Fruit fly (Drosophila melanogaster) whole organism, embryonic: Measurements from ENCODE around the gene Ptth.

Source experiments
- ATbp ChIP-seq: fragments of 200-800 bp; sonication (Bioruptor generic); optimal IDR thresholded peaks from 2 replicates; lab custom pipeline; 2017; ENCODE audit warnings: missing biosample characterization, mild to moderate bottlenecking, missing genetic modification characterization, missing genetic modification reagents
- BEAF-32 ChIP-seq: fragments of 200-800 bp; sonication (Bioruptor generic); optimal IDR thresholded peaks from 3 replicates; lab custom pipeline; 2017; ENCODE audit warnings: missing biosample characterization, missing genetic modification characterization, mild to moderate bottlenecking, moderate library complexity, missing genetic modification reagents
- CG12744 ChIP-seq: fragments of 200-800 bp; sonication (Bioruptor generic); optimal IDR thresholded peaks from 2 replicates; lab custom pipeline; 2016; ENCODE audit warnings: missing biosample characterization, missing genetic modification characterization
- CG13296 ChIP-seq: fragments of 200-800 bp; sonication (Bioruptor generic); optimal IDR thresholded peaks from 3 replicates; lab custom pipeline; 2018; ENCODE audit warnings: missing biosample characterization, mild to moderate bottlenecking, missing genetic modification characterization
- CG15514 ChIP-seq: fragments of 200-800 bp; sonication (Bioruptor generic); optimal IDR thresholded peaks from 3 replicates; lab custom pipeline; 2017; ENCODE audit warnings: missing biosample characterization, missing genetic modification characterization, mild to moderate bottlenecking, moderate library complexity, missing genetic modification reagents
- CG1647 ChIP-seq: fragments of 200-800 bp; sonication (Bioruptor generic); optimal IDR thresholded peaks from 3 replicates; lab custom pipeline; 2016; ENCODE audit warnings: missing biosample characterization, missing genetic modification characterization
- CG16779 ChIP-seq: fragments of 200-800 bp; sonication (Bioruptor generic); IDR thresholded peaks from 2 replicates; pipeline ENCODE4 v1.3.6; 2022; ENCODE audit warnings: missing biosample characterization, missing genetic modification characterization
- CG18476 ChIP-seq: fragments of 200-800 bp; sonication (Bioruptor generic); optimal IDR thresholded peaks from 2 replicates; lab custom pipeline; 2016; ENCODE audit warnings: missing biosample characterization, mild to moderate bottlenecking, missing genetic modification characterization
- CG2120 ChIP-seq: fragments of 200-800 bp; sonication (Bioruptor generic); optimal IDR thresholded peaks from 3 replicates; lab custom pipeline; 2016; ENCODE audit warnings: missing biosample characterization, missing genetic modification characterization
- CG2678 ChIP-seq: fragments of 200-800 bp; sonication (Bioruptor generic); optimal IDR thresholded peaks from 3 replicates; lab custom pipeline; 2019; ENCODE audit warnings: missing biosample characterization, mild to moderate bottlenecking, missing genetic modification characterization, moderate library complexity
- CG3838 ChIP-seq: fragments of 200-800 bp; sonication (Bioruptor generic); optimal IDR thresholded peaks from 3 replicates; lab custom pipeline; 2016; ENCODE audit warnings: missing biosample characterization, missing genetic modification characterization
- CG3847 ChIP-seq: fragments of 200-800 bp; sonication (Bioruptor generic); IDR thresholded peaks from 2 replicates; pipeline ENCODE4 v1.3.6; 2022; ENCODE audit warnings: missing biosample characterization, missing genetic modification characterization
- CG6683 ChIP-seq: fragments of 200-800 bp; sonication (Bioruptor generic); optimal IDR thresholded peaks from 2 replicates; lab custom pipeline; 2017; ENCODE audit warnings: missing biosample characterization, mild to moderate bottlenecking, missing genetic modification characterization, missing genetic modification reagents
- CG6791 ChIP-seq: fragments of 200-800 bp; sonication (Bioruptor generic); IDR thresholded peaks from 3 replicates; pipeline ENCODE4 v1.3.6; 2022; ENCODE audit warnings: missing biosample characterization, missing genetic modification characterization; ENCODE audit not compliant: partially characterized antibody
- CTCF ChIP-seq: fragments of 200-800 bp; sonication (Bioruptor generic); optimal IDR thresholded peaks from 2 replicates; lab custom pipeline; 2017; ENCODE audit warnings: missing biosample characterization, mild to moderate bottlenecking, missing genetic modification characterization, moderate library complexity
- Elba2 ChIP-seq: fragments of 200-800 bp; sonication (Bioruptor generic); optimal IDR thresholded peaks from 3 replicates; lab custom pipeline; 2016; ENCODE audit warnings: missing biosample characterization, missing genetic modification characterization
- Gug ChIP-seq: fragments of 200-800 bp; sonication (Bioruptor generic); IDR thresholded peaks from 4 replicates; pipeline ENCODE4 v1.3.6; 2022; ENCODE audit warnings: missing biosample characterization, missing genetic modification characterization
- HLH4C ChIP-seq: fragments of 200-800 bp; sonication (Bioruptor generic); IDR thresholded peaks from 3 replicates; pipeline ENCODE4 v1.3.6; 2022; ENCODE audit warnings: missing biosample characterization, missing genetic modification characterization; ENCODE audit not compliant: partially characterized antibody
- Hmx ChIP-seq: fragments of 200-800 bp; sonication (Bioruptor generic); optimal IDR thresholded peaks from 2 replicates; lab custom pipeline; 2016; ENCODE audit warnings: missing biosample characterization, missing genetic modification characterization
- Hr78 ChIP-seq, 2 experiments: fragments of 200-800 bp in 1 of 2; fragments of >200 bp in 1 of 2; sonication (Bioruptor generic) in 1 of 2; optimal IDR thresholded peaks; 2 replicates each; lab custom pipeline; 2017 to 2019; ENCODE audit warnings: missing biosample characterization in 2 of 2, missing genetic modification characterization in 2 of 2, mild to moderate bottlenecking in 1 of 2, moderate library complexity in 1 of 2
- Mad ChIP-seq: fragments of 200-800 bp; sonication (Bioruptor generic); optimal IDR thresholded peaks from 2 replicates; lab custom pipeline; 2016; ENCODE audit warnings: missing biosample characterization, missing genetic modification characterization
- Mes4 ChIP-seq: fragments of 200-800 bp; sonication (Bioruptor generic); optimal IDR thresholded peaks from 2 replicates; lab custom pipeline; 2016; ENCODE audit warnings: missing biosample characterization, missing genetic modification characterization
- NK7.1 ChIP-seq: fragments of 200-800 bp; sonication (Bioruptor generic); optimal IDR thresholded peaks from 3 replicates; lab custom pipeline; 2016; ENCODE audit warnings: missing biosample characterization, missing genetic modification characterization
- Sox100B ChIP-seq: fragments of 200-800 bp; sonication (Bioruptor generic); optimal IDR thresholded peaks from 3 replicates; lab custom pipeline; 2018; ENCODE audit warnings: missing biosample characterization, mild to moderate bottlenecking, missing genetic modification characterization
- Spps ChIP-seq: fragments of 200-800 bp; sonication (Bioruptor generic); optimal IDR thresholded peaks from 2 replicates; lab custom pipeline; 2018; ENCODE audit warnings: missing biosample characterization, mild to moderate bottlenecking, missing genetic modification characterization
- Sry-δ ChIP-seq: fragments of 200-800 bp; sonication (Bioruptor generic); optimal IDR thresholded peaks from 2 replicates; lab custom pipeline; 2016; ENCODE audit warnings: missing biosample characterization, missing genetic modification characterization
- YL-1 ChIP-seq: fragments of 200-800 bp; sonication (Bioruptor generic); optimal IDR thresholded peaks from 3 replicates; lab custom pipeline; 2017; ENCODE audit warnings: missing biosample characterization, mild to moderate bottlenecking, missing genetic modification characterization
- abd-A ChIP-seq: fragments of 200-800 bp; sonication (Bioruptor generic); optimal IDR thresholded peaks from 3 replicates; lab custom pipeline; 2019; ENCODE audit warnings: missing biosample characterization, mild to moderate bottlenecking, missing genetic modification characterization, moderate library complexity
- amos ChIP-seq: fragments of 200-800 bp; sonication (Bioruptor generic); IDR thresholded peaks from 2 replicates; pipeline ENCODE4 v1.3.6; 2022; ENCODE audit warnings: missing biosample characterization, missing genetic modification characterization; ENCODE audit not compliant: partially characterized antibody
- aop ChIP-seq: fragments of 200-800 bp; sonication (Bioruptor generic); IDR thresholded peaks from 2 replicates; pipeline ENCODE4 v1.3.6; 2022; ENCODE audit warnings: missing biosample characterization, missing genetic modification characterization
- bbx ChIP-seq: fragments of 200-800 bp; sonication (Bioruptor generic); IDR thresholded peaks from 2 replicates; pipeline ENCODE4 v1.3.6; 2022; ENCODE audit warnings: missing biosample characterization, missing genetic modification characterization; ENCODE audit not compliant: partially characterized antibody
- cad ChIP-seq: fragments of >200 bp; optimal IDR thresholded peaks from 2 replicates; lab custom pipeline; 2017; ENCODE audit warnings: missing biosample characterization, missing genetic modification characterization
- cato ChIP-seq: fragments of 200-800 bp; sonication (Bioruptor generic); optimal IDR thresholded peaks from 2 replicates; lab custom pipeline; 2016; ENCODE audit warnings: missing biosample characterization, missing genetic modification characterization, borderline replicate concordance
- chm ChIP-seq: fragments of 200-800 bp; sonication (Bioruptor generic); IDR thresholded peaks from 2 replicates; pipeline ENCODE4 v1.3.6; 2022; ENCODE audit warnings: missing biosample characterization, missing genetic modification characterization
- corto ChIP-seq: fragments of 200-800 bp; sonication (Bioruptor generic); optimal IDR thresholded peaks from 2 replicates; lab custom pipeline; 2016; ENCODE audit warnings: missing biosample characterization, mild to moderate bottlenecking, missing genetic modification characterization, moderate library complexity
- crc ChIP-seq: fragments of 200-800 bp; sonication (Bioruptor generic); optimal IDR thresholded peaks from 2 replicates; lab custom pipeline; 2016; ENCODE audit warnings: missing biosample characterization, missing genetic modification characterization
- cwo ChIP-seq: fragments of 200-800 bp; sonication (Bioruptor generic); optimal IDR thresholded peaks from 3 replicates; lab custom pipeline; 2017; ENCODE audit warnings: missing biosample characterization, missing genetic modification characterization, mild to moderate bottlenecking, moderate library complexity, missing genetic modification reagents
- danr ChIP-seq: fragments of 200-800 bp; sonication (Bioruptor generic); IDR thresholded peaks from 2 replicates; pipeline ENCODE4 v1.3.6; 2022; ENCODE audit warnings: missing biosample characterization, missing genetic modification characterization
- dpn ChIP-seq, 2 experiments: fragments of 200-800 bp; sonication (Bioruptor generic); optimal IDR thresholded peaks; 3 replicates each; lab custom pipeline; 2016; ENCODE audit warnings: missing biosample characterization in 2 of 2, missing genetic modification characterization in 2 of 2
- fu2 ChIP-seq: fragments of 200-800 bp; sonication (Bioruptor generic); optimal IDR thresholded peaks from 2 replicates; lab custom pipeline; 2016; ENCODE audit warnings: missing biosample characterization, missing genetic modification characterization
- gfzf ChIP-seq: fragments of 200-800 bp; sonication (Bioruptor generic); optimal IDR thresholded peaks from 2 replicates; lab custom pipeline; 2016; ENCODE audit warnings: missing biosample characterization, mild to moderate bottlenecking, missing genetic modification characterization, moderate library complexity
- gt ChIP-seq: fragments of 200-800 bp; sonication (Bioruptor generic); IDR thresholded peaks from 2 replicates; pipeline ENCODE4 v1.3.6; 2022; ENCODE audit warnings: missing biosample characterization, missing genetic modification characterization
- hth ChIP-seq: fragments of >200 bp; optimal IDR thresholded peaks from 2 replicates; lab custom pipeline; 2017; ENCODE audit warnings: inconsistent platforms
- lbe ChIP-seq: fragments of 200-800 bp; sonication (Bioruptor generic); optimal IDR thresholded peaks from 2 replicates; lab custom pipeline; 2016; ENCODE audit warnings: missing biosample characterization, mild to moderate bottlenecking, missing genetic modification characterization
- lola ChIP-seq, 3 experiments: fragments of >200 bp in 2 of 3; fragments of 200-800 bp in 1 of 3; sonication (Bioruptor generic) in 1 of 3; optimal IDR thresholded peaks; 2 replicates each; lab custom pipeline; 2017 to 2019; ENCODE audit warnings: missing biosample characterization in 3 of 3, missing genetic modification characterization in 3 of 3, mild to moderate bottlenecking in 1 of 3, moderate library complexity in 1 of 3
- org-1 ChIP-seq: fragments of 200-800 bp; sonication (Bioruptor generic); optimal IDR thresholded peaks from 2 replicates; lab custom pipeline; 2017; ENCODE audit warnings: missing biosample characterization, missing genetic modification characterization
- pfk ChIP-seq: fragments of 200-800 bp; sonication (Bioruptor generic); optimal IDR thresholded peaks from 2 replicates; lab custom pipeline; 2018; ENCODE audit warnings: missing biosample characterization, mild to moderate bottlenecking, missing genetic modification characterization, moderate library complexity
- schlank ChIP-seq: fragments of 200-800 bp; sonication (Bioruptor generic); optimal IDR thresholded peaks from 2 replicates; lab custom pipeline; 2018; ENCODE audit warnings: missing biosample characterization, mild to moderate bottlenecking, missing genetic modification characterization
- sd ChIP-seq: fragments of 200-800 bp; sonication (Bioruptor generic); optimal IDR thresholded peaks from 3 replicates; lab custom pipeline; 2018; ENCODE audit warnings: missing biosample characterization, mild to moderate bottlenecking, missing genetic modification characterization, moderate library complexity
- tio ChIP-seq: fragments of 200-800 bp; sonication (Bioruptor generic); optimal IDR thresholded peaks from 2 replicates; lab custom pipeline; 2017; ENCODE audit warnings: missing biosample characterization, missing genetic modification characterization, inconsistent platforms
- tup ChIP-seq: fragments of 200-800 bp; sonication (Bioruptor generic); optimal IDR thresholded peaks from 2 replicates; lab custom pipeline; 2016; ENCODE audit warnings: missing biosample characterization, mild to moderate bottlenecking, missing genetic modification characterization, moderate library complexity
- vvl ChIP-seq: fragments of 200-800 bp; sonication (Bioruptor generic); IDR thresholded peaks from 2 replicates; pipeline ENCODE4 v1.3.6; 2022; ENCODE audit warnings: missing biosample characterization, missing genetic modification characterization

The Ptth gene

DNA sequence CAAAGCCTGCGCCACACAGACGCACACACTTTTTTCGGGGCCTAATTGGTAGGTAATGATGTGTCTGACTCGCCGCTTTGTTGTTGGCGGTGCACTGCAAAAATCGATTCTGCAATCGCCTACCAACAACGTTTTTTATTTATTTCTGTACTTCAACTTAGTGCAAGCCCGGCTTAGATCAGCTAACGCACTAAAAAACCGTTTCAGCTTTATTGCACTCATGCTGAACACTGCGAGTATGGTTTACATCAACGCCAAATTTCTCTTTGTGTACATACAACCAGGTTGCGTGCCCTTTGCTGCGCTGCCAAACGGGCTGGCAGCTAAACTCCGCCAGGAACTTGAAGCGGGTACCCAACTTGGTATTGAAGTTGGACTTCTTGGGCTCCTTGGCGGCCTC is 46.5 kb downstream of the Ptth start (continued):
- TF ChIP-seq CG15514 (GFP tag; lab: Kevin White, UChicago) (no peak), abd-A (tag; lab: Kevin White, UChicago) (no peak), Gug (no peak), gfzf (GFP tag; lab: Kevin White, UChicago) (no peak), danr (GFP tag; lab: Robert Waterston, UW) (no peak), YL-1 (GFP tag; lab: Kevin White, UChicago) (no peak), bbx (GFP tag; lab: Robert Waterston, UW) (no peak), tup (GFP tag; lab: Kevin White, UChicago) (no peak), corto (GFP tag; lab: Kevin White, UChicago) (peak; percentile 84), HLH4C (GFP tag; lab: Robert Waterston, UW) (no peak), Mad (GFP tag; lab: Kevin White, UChicago) (no peak), Mes4 (peak; percentile 46), org-1 (GFP tag; lab: Kevin White, UChicago) (peak; percentile 17), CG16779 (GFP tag; lab: Robert Waterston, UW) (no peak), Sry-δ (GFP tag; lab: Kevin White, UChicago) (no peak), Elba2 (no peak), tio (GFP tag; lab: Kevin White, UChicago) (no peak), CG13296 (GFP tag; lab: Kevin White, UChicago) (no peak), BEAF-32 (GFP tag; lab: Kevin White, UChicago) (no peak), Sox100B (GFP tag; lab: Kevin White, UChicago) (no peak), dpn (GFP tag; optimal IDR thresholded peaks at IDR 0.05; lab: Kevin White, UChicago) (peak; percentile 15 to 18), aop (no peak), CTCF (GFP tag; lab: Kevin White, UChicago) (no peak), NK7.1 (GFP tag; lab: Kevin White, UChicago) (no peak), cato (GFP tag; lab: Kevin White, UChicago) (no peak), amos (GFP tag; lab: Robert Waterston, UW) (no peak), ATbp (GFP tag; lab: Kevin White, UChicago) (peak; percentile 20), hth (no peak), CG18476 (no peak), vvl (GFP tag; lab: Robert Waterston, UW) (0 out of 2 replicates have a peak, but pooled peaks have one; percentile 22), CG2120 (GFP tag; lab: Kevin White, UChicago) (no peak), pfk (GFP tag; lab: Kevin White, UChicago) (no peak), cwo (no peak), CG1647 (GFP tag; lab: Kevin White, UChicago) (no peak), lbe (GFP tag; lab: Kevin White, UChicago) (peak; percentile 75), cad (GFP tag; lab: Kevin White, UChicago) (no peak), Hmx (GFP tag; lab: Kevin White, UChicago) (no peak), crc (no peak), CG3847 (GFP tag; lab: Robert Waterston, UW) (no peak), lola (GFP tag; optimal IDR thresholded peaks at IDR 0.05; lab: Kevin White, UChicago) (no peak), CG12744 (GFP tag; lab: Kevin White, UChicago) (no peak), Hr78 (GFP tag; optimal IDR thresholded peaks at IDR 0.05; lab: Kevin White, UChicago) (no peak), schlank (tag; lab: Kevin White, UChicago) (no peak), CG3838 (GFP tag; lab: Kevin White, UChicago) (no peak), CG2678 (tag; lab: Kevin White, UChicago) (no peak), sd (no peak), chm (GFP tag; lab: Robert Waterston, UW) (no peak), gt (GFP tag; lab: Robert Waterston, UW) (no peak), fu2 (GFP tag; lab: Kevin White, UChicago) (no peak), Spps (tag; lab: Kevin White, UChicago) (no peak), CG6791 (no peak), CG6683 (no peak)
